Fruit fly (Drosophila melanogaster) whole organism, embryonic: ENCODE data around the gene CG33795.
A peak's percentile ranks its signal among the peaks of the same experiment; 100 is the strongest.

Experiments used
- Atf-2 ChIP-seq: fragments of 200-800 bp; sonication (Bioruptor generic); optimal IDR thresholded peaks from 2 replicates; lab custom pipeline; 2016; ENCODE audit warnings: missing biosample characterization, missing genetic modification characterization
- Blimp-1 ChIP-seq: fragments of 200-800 bp; sonication (Bioruptor generic); optimal IDR thresholded peaks from 3 replicates; lab custom pipeline; 2018; ENCODE audit warnings: missing biosample characterization, missing genetic modification characterization, mild to moderate bottlenecking, moderate library complexity, missing genetic modification reagents
- CG10321 ChIP-seq: fragments of 200-800 bp; sonication (Bioruptor generic); IDR thresholded peaks from 2 replicates; pipeline ENCODE4 v1.3.6; 2022; ENCODE audit warnings: missing biosample characterization, missing genetic modification characterization
- CG10543 ChIP-seq: fragments of 200-800 bp; sonication (Bioruptor generic); optimal IDR thresholded peaks from 3 replicates; lab custom pipeline; 2017; ENCODE audit warnings: missing biosample characterization, mild to moderate bottlenecking, missing genetic modification characterization, moderate library complexity
- CG11456 ChIP-seq: fragments of 200-800 bp; sonication (Bioruptor generic); IDR thresholded peaks from 3 replicates; pipeline ENCODE4 v1.3.6; 2022; ENCODE audit warnings: missing biosample characterization, missing genetic modification characterization
- CG11696 ChIP-seq: fragments of 200-800 bp; sonication (Bioruptor generic); IDR thresholded peaks from 2 replicates; pipeline ENCODE4 v1.3.6; 2022; ENCODE audit warnings: missing biosample characterization, missing genetic modification characterization
- CG12219 ChIP-seq: fragments of 200-800 bp; sonication (Bioruptor generic); optimal IDR thresholded peaks from 3 replicates; lab custom pipeline; 2018; ENCODE audit warnings: missing biosample characterization, mild to moderate bottlenecking, missing genetic modification characterization
- CG14014 ChIP-seq: fragments of 200-800 bp; sonication (Bioruptor generic); IDR thresholded peaks from 2 replicates; pipeline ENCODE4 v1.3.6; 2022; ENCODE audit warnings: missing biosample characterization, missing genetic modification characterization
- CG14441 ChIP-seq: fragments of 200-800 bp; sonication (Bioruptor generic); IDR thresholded peaks from 2 replicates; pipeline ENCODE4 v1.3.6; 2022; ENCODE audit warnings: missing biosample characterization, missing genetic modification characterization
- CG14860 ChIP-seq: fragments of 200-800 bp; sonication (Bioruptor generic); IDR thresholded peaks from 3 replicates; pipeline ENCODE4 v1.3.6; 2022; ENCODE audit warnings: missing biosample characterization, missing genetic modification characterization; ENCODE audit not compliant: partially characterized antibody
- CG15514 ChIP-seq: fragments of 200-800 bp; sonication (Bioruptor generic); optimal IDR thresholded peaks from 3 replicates; lab custom pipeline; 2017; ENCODE audit warnings: missing biosample characterization, missing genetic modification characterization, mild to moderate bottlenecking, moderate library complexity, missing genetic modification reagents
- CG16863 ChIP-seq: fragments of 200-800 bp; sonication (Bioruptor generic); optimal IDR thresholded peaks from 3 replicates; lab custom pipeline; 2016; ENCODE audit warnings: missing biosample characterization, missing genetic modification characterization
- CG17186 ChIP-seq: fragments of 200-800 bp; sonication (Bioruptor generic); optimal IDR thresholded peaks from 3 replicates; lab custom pipeline; 2017; ENCODE audit warnings: missing biosample characterization, missing genetic modification reagents, missing genetic modification characterization
- CG17361 ChIP-seq: fragments of 200-800 bp; sonication (Bioruptor generic); IDR thresholded peaks from 3 replicates; pipeline ENCODE4 v1.3.6; 2022; ENCODE audit warnings: missing biosample characterization, missing genetic modification characterization
- CG17612 ChIP-seq: fragments of 200-800 bp; sonication (Bioruptor generic); IDR thresholded peaks from 2 replicates; pipeline ENCODE4 v1.3.6; 2022; ENCODE audit warnings: missing biosample characterization, missing genetic modification characterization
- CG2875 ChIP-seq: fragments of 200-800 bp; sonication (Bioruptor generic); optimal IDR thresholded peaks from 2 replicates; lab custom pipeline; 2017; ENCODE audit warnings: missing biosample characterization, mild to moderate bottlenecking, missing genetic modification characterization, missing genetic modification reagents
- CG30403 ChIP-seq: fragments of 200-800 bp; sonication (Bioruptor generic); optimal IDR thresholded peaks from 3 replicates; lab custom pipeline; 2016; ENCODE audit warnings: missing biosample characterization, missing genetic modification characterization
- CG3281 ChIP-seq: fragments of 200-800 bp; sonication (Bioruptor generic); optimal IDR thresholded peaks from 3 replicates; lab custom pipeline; 2017; ENCODE audit warnings: missing biosample characterization, mild to moderate bottlenecking, missing genetic modification characterization
- CG5180 ChIP-seq: fragments of 200-800 bp; sonication (Bioruptor generic); optimal IDR thresholded peaks from 3 replicates; lab custom pipeline; 2017; ENCODE audit warnings: missing biosample characterization, missing genetic modification characterization, mild to moderate bottlenecking, moderate library complexity, missing genetic modification reagents
- CG6689 ChIP-seq: fragments of 200-800 bp; sonication (Bioruptor generic); IDR thresholded peaks from 2 replicates; pipeline ENCODE4 v1.3.6; 2022; ENCODE audit warnings: missing biosample characterization, missing genetic modification characterization
- CG6791 ChIP-seq: fragments of 200-800 bp; sonication (Bioruptor generic); IDR thresholded peaks from 3 replicates; pipeline ENCODE4 v1.3.6; 2022; ENCODE audit warnings: missing biosample characterization, missing genetic modification characterization; ENCODE audit not compliant: partially characterized antibody
- CG7271 ChIP-seq: fragments of 200-800 bp; sonication (Bioruptor generic); optimal IDR thresholded peaks from 2 replicates; lab custom pipeline; 2018; ENCODE audit warnings: missing biosample characterization, mild to moderate bottlenecking, missing genetic modification characterization, moderate library complexity
- CG8388 ChIP-seq: fragments of 200-800 bp; sonication (Bioruptor generic); optimal IDR thresholded peaks from 2 replicates; lab custom pipeline; 2019; ENCODE audit warnings: missing biosample characterization, mild to moderate bottlenecking, missing genetic modification characterization, moderate library complexity
- CG9437 ChIP-seq: fragments of 200-800 bp; sonication (Bioruptor generic); optimal IDR thresholded peaks from 2 replicates; lab custom pipeline; 2018; ENCODE audit warnings: missing biosample characterization, mild to moderate bottlenecking, missing genetic modification characterization
- Dip2 ChIP-seq: fragments of 200-800 bp; sonication (Bioruptor generic); IDR thresholded peaks from 2 replicates; pipeline ENCODE4 v1.3.6; 2022; ENCODE audit warnings: missing biosample characterization, missing genetic modification characterization
- HLH54F ChIP-seq: fragments of 200-800 bp; sonication (Bioruptor generic); optimal IDR thresholded peaks from 3 replicates; lab custom pipeline; 2016; ENCODE audit warnings: missing biosample characterization, missing genetic modification characterization
- abd-A ChIP-seq: fragments of 200-800 bp; sonication (Bioruptor generic); optimal IDR thresholded peaks from 3 replicates; lab custom pipeline; 2019; ENCODE audit warnings: missing biosample characterization, mild to moderate bottlenecking, missing genetic modification characterization, moderate library complexity
- caup ChIP-seq: fragments of 200-800 bp; sonication (Bioruptor generic); optimal IDR thresholded peaks from 3 replicates; lab custom pipeline; 2017; ENCODE audit warnings: missing biosample characterization, mild to moderate bottlenecking, missing genetic modification characterization, moderate library complexity; ENCODE audit not compliant: severe bottlenecking
- cg ChIP-seq: fragments of 200-800 bp; sonication (Bioruptor generic); optimal IDR thresholded peaks from 3 replicates; lab custom pipeline; 2019; ENCODE audit warnings: missing biosample characterization, mild to moderate bottlenecking, missing genetic modification characterization, moderate library complexity
- dmrt11E ChIP-seq: fragments of 200-800 bp; sonication (Bioruptor generic); optimal IDR thresholded peaks from 3 replicates; lab custom pipeline; 2018; ENCODE audit warnings: missing biosample characterization, mild to moderate bottlenecking, missing genetic modification characterization, moderate library complexity
- exex ChIP-seq: fragments of 200-800 bp; sonication (Bioruptor generic); optimal IDR thresholded peaks from 4 replicates; lab custom pipeline; 2018; ENCODE audit warnings: missing biosample characterization, mild to moderate bottlenecking, missing genetic modification characterization, moderate library complexity
- h ChIP-seq: fragments of >200 bp; optimal IDR thresholded peaks from 2 replicates; lab custom pipeline; 2017
- hkb ChIP-seq, 2 experiments: fragments of 200-800 bp in 1 of 2; fragments of >200 bp in 1 of 2; sonication (Bioruptor generic) in 1 of 2; IDR thresholded peaks in 1 of 2; optimal IDR thresholded peaks in 1 of 2; 2 replicates each; pipeline versions ENCODE4 v1.3.6 to Lab custom; 2017 to 2022; ENCODE audit warnings: missing biosample characterization in 1 of 2, missing genetic modification characterization in 1 of 2
- inv ChIP-seq: fragments of 200-800 bp; sonication (Bioruptor generic); IDR thresholded peaks from 2 replicates; pipeline ENCODE4 v1.3.6; 2022; ENCODE audit warnings: missing biosample characterization, missing genetic modification characterization; ENCODE audit not compliant: partially characterized antibody
- ken ChIP-seq: fragments of 200-800 bp; sonication (Bioruptor generic); IDR thresholded peaks from 3 replicates; pipeline ENCODE4 v1.3.6; 2022; ENCODE audit warnings: missing biosample characterization, missing genetic modification characterization
- mld ChIP-seq: fragments of 200-800 bp; sonication (Bioruptor generic); IDR thresholded peaks from 3 replicates; pipeline ENCODE4 v1.3.6; 2022; ENCODE audit warnings: missing biosample characterization, missing genetic modification characterization; ENCODE audit not compliant: partially characterized antibody
- nerfin-2 ChIP-seq: fragments of 200-800 bp; sonication (Bioruptor generic); IDR thresholded peaks from 2 replicates; pipeline ENCODE4 v1.3.6; 2022; ENCODE audit warnings: missing biosample characterization, missing genetic modification characterization; ENCODE audit not compliant: partially characterized antibody
- org-1 ChIP-seq: fragments of 200-800 bp; sonication (Bioruptor generic); optimal IDR thresholded peaks from 2 replicates; lab custom pipeline; 2017; ENCODE audit warnings: missing biosample characterization, missing genetic modification characterization
- pum ChIP-seq: fragments of 200-800 bp; sonication (Bioruptor generic); optimal IDR thresholded peaks from 2 replicates; lab custom pipeline; 2016; ENCODE audit warnings: missing biosample characterization, missing genetic modification characterization
- rib ChIP-seq: fragments of 200-800 bp; sonication (Bioruptor generic); IDR thresholded peaks from 2 replicates; pipeline ENCODE4 v1.3.6; 2022; ENCODE audit warnings: missing biosample characterization, missing genetic modification characterization
- ro ChIP-seq: fragments of 200-800 bp; sonication (Bioruptor generic); IDR thresholded peaks from 2 replicates; pipeline ENCODE4 v1.3.6; 2022; ENCODE audit warnings: missing biosample characterization, missing genetic modification characterization
- schlank ChIP-seq: fragments of 200-800 bp; sonication (Bioruptor generic); optimal IDR thresholded peaks from 2 replicates; lab custom pipeline; 2018; ENCODE audit warnings: missing biosample characterization, mild to moderate bottlenecking, missing genetic modification characterization
- sd ChIP-seq: fragments of 200-800 bp; sonication (Bioruptor generic); optimal IDR thresholded peaks from 3 replicates; lab custom pipeline; 2018; ENCODE audit warnings: missing biosample characterization, mild to moderate bottlenecking, missing genetic modification characterization, moderate library complexity
- slou ChIP-seq: fragments of 200-800 bp; sonication (Bioruptor generic); optimal IDR thresholded peaks from 3 replicates; lab custom pipeline; 2016; ENCODE audit warnings: missing biosample characterization, missing genetic modification characterization
- stwl ChIP-seq: fragments of 200-800 bp; sonication (Bioruptor generic); optimal IDR thresholded peaks from 3 replicates; lab custom pipeline; 2018; ENCODE audit warnings: missing biosample characterization, mild to moderate bottlenecking, missing genetic modification characterization, moderate library complexity
- sug ChIP-seq: fragments of 200-800 bp; optimal IDR thresholded peaks from 2 replicates; lab custom pipeline; 2019; ENCODE audit warnings: missing biosample characterization, mild to moderate bottlenecking, missing genetic modification characterization, moderate library complexity
- z ChIP-seq: fragments of 200-800 bp; sonication (Bioruptor generic); IDR thresholded peaks from 3 replicates; pipeline ENCODE4 v1.3.6; 2022; ENCODE audit warnings: missing biosample characterization, missing genetic modification characterization

CG33795 gene

dm6 chr3L:16164150-16165039 is 6.8 kb downstream of the CG33795 start, which contains the start of gene CG5151 (continued):
- peak; percentile 32; the same call in 1 of the 3 replicates for TF ChIP-seq z (GFP tag; lab: Robert Waterston, UW)
- no peak for TF ChIP-seq CG30403 (GFP tag; lab: Kevin White, UChicago)
- TF ChIP-seq inv, result peak; percentile 43
- TF ChIP-seq CG17186, result no peak
- TF ChIP-seq CG15514 (GFP tag; lab: Kevin White, UChicago), result no peak
- no peak for TF ChIP-seq CG17612
- no peak for TF ChIP-seq CG11456 (GFP tag; lab: Robert Waterston, UW)
- TF ChIP-seq org-1 (GFP tag; lab: Kevin White, UChicago), result no peak
- no peak for TF ChIP-seq HLH54F (GFP tag; lab: Kevin White, UChicago)
- TF ChIP-seq CG6689 (GFP tag; lab: Robert Waterston, UW), result no peak
- TF ChIP-seq ro (GFP tag; lab: Robert Waterston, UW), result no peak
- peak; percentile 76 for TF ChIP-seq sd (tag; lab: Kevin White, UChicago)
- TF ChIP-seq slou (GFP tag; lab: Kevin White, UChicago), result no peak
- TF ChIP-seq caup (GFP tag; lab: Kevin White, UChicago), result peak; percentile 36
- peak; percentile 44; the same call in 1 of the 3 replicates for TF ChIP-seq CG17361 (GFP tag; lab: Robert Waterston, UW)
- TF ChIP-seq CG10543 (GFP tag; lab: Kevin White, UChicago), result peak; percentile 75
- TF ChIP-seq h (lab: Kevin White, UChicago), result no peak
- TF ChIP-seq hkb (optimal IDR thresholded peaks at IDR 0.05; lab: Kevin White, UChicago), result no peak
- peak; percentile 54 for TF ChIP-seq hkb (GFP tag; IDR thresholded peaks at IDR 0.05; lab: Robert Waterston, UW)
- peak; percentile 85 for TF ChIP-seq nerfin-2 (GFP tag; lab: Robert Waterston, UW)
- no peak for TF ChIP-seq CG7271
- no peak for TF ChIP-seq CG12219
- no peak for TF ChIP-seq stwl (tag; lab: Kevin White, UChicago)
- peak; percentile 44 for TF ChIP-seq CG9437 (GFP tag; lab: Kevin White, UChicago)
- peak; percentile 36 for TF ChIP-seq CG3281 (GFP tag; lab: Kevin White, UChicago)
- TF ChIP-seq CG14441 (GFP tag; lab: Robert Waterston, UW), result 0 out of 2 replicates have a peak, but pooled peaks have one; percentile 10
- no peak for TF ChIP-seq CG11696 (GFP tag; lab: Robert Waterston, UW)
- TF ChIP-seq dmrt11E (tag; lab: Kevin White, UChicago), result no peak
- TF ChIP-seq CG8388 (GFP tag; lab: Kevin White, UChicago), result no peak
- TF ChIP-seq sug (tag; lab: Kevin White, UChicago), result peak; percentile 19
- TF ChIP-seq pum (GFP tag; lab: Kevin White, UChicago), result no peak
- TF ChIP-seq schlank (tag; lab: Kevin White, UChicago), result peak; percentile 14
- TF ChIP-seq CG6791 (GFP tag; lab: Robert Waterston, UW), result peak; percentile 87
- peak; percentile 80 for TF ChIP-seq CG5180 (GFP tag; lab: Kevin White, UChicago)
- TF ChIP-seq CG2875 (GFP tag; lab: Kevin White, UChicago), result no peak
- peak; percentile 90 for TF ChIP-seq abd-A (tag; lab: Kevin White, UChicago)
- TF ChIP-seq mld (GFP tag; lab: Robert Waterston, UW), result peak; percentile 84; the same call in 2 of the 3 replicates
- no peak for TF ChIP-seq Dip2 (GFP tag; lab: Robert Waterston, UW)
- peak; percentile 61 for TF ChIP-seq rib (GFP tag; lab: Robert Waterston, UW)
- peak; percentile 70 for TF ChIP-seq cg (GFP tag; lab: Kevin White, UChicago)
- TF ChIP-seq ken, result no peak
- TF ChIP-seq Atf-2, result no peak
- peak; percentile 91 for TF ChIP-seq CG14860 (GFP tag; lab: Robert Waterston, UW)
- TF ChIP-seq exex (tag; lab: Kevin White, UChicago), result peak; percentile 20
- TF ChIP-seq Blimp-1, result no peak
- TF ChIP-seq CG10321 (GFP tag; lab: Robert Waterston, UW), result no peak
- no peak for TF ChIP-seq CG16863 (GFP tag; lab: Kevin White, UChicago)
- 0 out of 2 replicates have a peak, but pooled peaks have one; percentile 3 for TF ChIP-seq CG14014
